Fruit fly (Drosophila melanogaster) whole organism, embryonic: ENCODE results near the gene CG31459.

ENCODE experiments used
- CG10366 ChIP-seq: fragments of 200-800 bp; sonication (Bioruptor generic); IDR thresholded peaks from 2 replicates; pipeline ENCODE4 v1.3.6; 2022; ENCODE audit warnings: missing biosample characterization, missing genetic modification characterization
- CG12104 ChIP-seq: fragments of 200-800 bp; sonication (Bioruptor generic); optimal IDR thresholded peaks from 3 replicates; lab custom pipeline; 2016; ENCODE audit warnings: missing biosample characterization, missing genetic modification characterization
- CG13123 ChIP-seq: fragments of 200-800 bp; sonication (Bioruptor generic); optimal IDR thresholded peaks from 2 replicates; lab custom pipeline; 2016; ENCODE audit warnings: missing biosample characterization, missing genetic modification characterization
- CG13287 ChIP-seq: fragments of 200-800 bp; sonication (Bioruptor generic); IDR thresholded peaks from 2 replicates; pipeline ENCODE4 v1.3.6; 2022; ENCODE audit warnings: missing biosample characterization, missing genetic modification characterization; ENCODE audit not compliant: partially characterized antibody
- CG14441 ChIP-seq: fragments of 200-800 bp; sonication (Bioruptor generic); IDR thresholded peaks from 2 replicates; pipeline ENCODE4 v1.3.6; 2022; ENCODE audit warnings: missing biosample characterization, missing genetic modification characterization
- CG14710 ChIP-seq: fragments of 200-800 bp; sonication (Bioruptor generic); optimal IDR thresholded peaks from 3 replicates; lab custom pipeline; 2019; ENCODE audit warnings: missing biosample characterization, mild to moderate bottlenecking, missing genetic modification characterization, moderate library complexity
- CG14965 ChIP-seq: fragments of 200-800 bp; sonication (Bioruptor generic); optimal IDR thresholded peaks from 2 replicates; lab custom pipeline; 2016; ENCODE audit warnings: missing biosample characterization, missing genetic modification characterization, borderline replicate concordance
- CG15073 ChIP-seq: fragments of 200-800 bp; sonication (Bioruptor generic); optimal IDR thresholded peaks from 2 replicates; lab custom pipeline; 2016; ENCODE audit warnings: missing biosample characterization, missing genetic modification characterization
- CG15514 ChIP-seq: fragments of 200-800 bp; sonication (Bioruptor generic); optimal IDR thresholded peaks from 3 replicates; lab custom pipeline; 2017; ENCODE audit warnings: missing biosample characterization, missing genetic modification characterization, mild to moderate bottlenecking, moderate library complexity, missing genetic modification reagents
- CG17568 ChIP-seq: fragments of 200-800 bp; sonication (Bioruptor generic); optimal IDR thresholded peaks from 2 replicates; lab custom pipeline; 2018; ENCODE audit warnings: missing biosample characterization, mild to moderate bottlenecking, missing genetic modification characterization, moderate library complexity
- CG1792 ChIP-seq: fragments of 200-800 bp; sonication (Bioruptor generic); optimal IDR thresholded peaks from 2 replicates; lab custom pipeline; 2016; ENCODE audit warnings: missing biosample characterization, missing genetic modification characterization
- CG18619 ChIP-seq: fragments of 200-800 bp; sonication (Bioruptor generic); optimal IDR thresholded peaks from 3 replicates; lab custom pipeline; 2017; ENCODE audit warnings: missing biosample characterization, mild to moderate bottlenecking, missing genetic modification characterization
- CG2129 ChIP-seq: fragments of 200-800 bp; sonication (Bioruptor generic); IDR thresholded peaks from 2 replicates; pipeline ENCODE4 v1.3.6; 2022; ENCODE audit warnings: missing biosample characterization, missing genetic modification characterization; ENCODE audit not compliant: partially characterized antibody
- CG3995 ChIP-seq: fragments of 200-800 bp; sonication (Bioruptor generic); optimal IDR thresholded peaks from 3 replicates; lab custom pipeline; 2016; ENCODE audit warnings: missing biosample characterization, missing genetic modification characterization
- CG42726 ChIP-seq: fragments of 200-800 bp; sonication (Bioruptor generic); IDR thresholded peaks from 2 replicates; pipeline ENCODE4 v1.3.6; 2022; ENCODE audit warnings: missing biosample characterization, missing genetic modification characterization; ENCODE audit not compliant: partially characterized antibody
- CG5953 ChIP-seq: fragments of 200-800 bp; sonication (Bioruptor generic); IDR thresholded peaks from 2 replicates; pipeline ENCODE4 v1.3.6; 2022; ENCODE audit warnings: missing biosample characterization, missing genetic modification characterization
- CG6813 ChIP-seq: fragments of 200-800 bp; sonication (Bioruptor generic); optimal IDR thresholded peaks from 2 replicates; lab custom pipeline; 2017; ENCODE audit warnings: missing biosample characterization, missing genetic modification characterization, mild to moderate bottlenecking, moderate library complexity, missing genetic modification reagents
- CG7372 ChIP-seq: fragments of 200-800 bp; sonication (Bioruptor generic); IDR thresholded peaks from 2 replicates; pipeline ENCODE4 v1.3.6; 2022; ENCODE audit warnings: missing biosample characterization, missing genetic modification characterization
- CG8478 ChIP-seq: fragments of >200 bp; optimal IDR thresholded peaks from 2 replicates; lab custom pipeline; 2018
- CG9437 ChIP-seq: fragments of 200-800 bp; sonication (Bioruptor generic); optimal IDR thresholded peaks from 2 replicates; lab custom pipeline; 2018; ENCODE audit warnings: missing biosample characterization, mild to moderate bottlenecking, missing genetic modification characterization
- CG9876 ChIP-seq: fragments of 200-800 bp; sonication (Bioruptor generic); optimal IDR thresholded peaks from 2 replicates; lab custom pipeline; 2016; ENCODE audit warnings: missing biosample characterization, missing genetic modification characterization
- CoRest ChIP-seq: fragments of 200-800 bp; sonication (Bioruptor generic); optimal IDR thresholded peaks from 3 replicates; lab custom pipeline; 2018; ENCODE audit warnings: missing biosample characterization, mild to moderate bottlenecking, missing genetic modification characterization, moderate library complexity
- Dbx ChIP-seq: fragments of 200-800 bp; sonication (Bioruptor generic); IDR thresholded peaks from 3 replicates; pipeline ENCODE4 v1.3.6; 2022; ENCODE audit warnings: missing biosample characterization, missing genetic modification characterization
- Dip2 ChIP-seq: fragments of 200-800 bp; sonication (Bioruptor generic); IDR thresholded peaks from 2 replicates; pipeline ENCODE4 v1.3.6; 2022; ENCODE audit warnings: missing biosample characterization, missing genetic modification characterization
- Fer1 ChIP-seq: fragments of 200-800 bp; sonication (Bioruptor generic); optimal IDR thresholded peaks from 2 replicates; lab custom pipeline; 2017; ENCODE audit warnings: missing biosample characterization, mild to moderate bottlenecking, missing genetic modification characterization
- H2.0 ChIP-seq: fragments of 200-800 bp; sonication (Bioruptor generic); IDR thresholded peaks from 2 replicates; pipeline ENCODE4 v1.3.6; 2022; ENCODE audit warnings: missing biosample characterization, missing genetic modification characterization
- HLH3B ChIP-seq: fragments of 200-800 bp; sonication (Bioruptor generic); IDR thresholded peaks from 2 replicates; pipeline ENCODE4 v1.3.6; 2022; ENCODE audit warnings: missing biosample characterization, missing genetic modification characterization
- HLHmδ ChIP-seq: fragments of 200-800 bp; sonication (Bioruptor generic); optimal IDR thresholded peaks from 2 replicates; lab custom pipeline; 2018; ENCODE audit warnings: missing biosample characterization, mild to moderate bottlenecking, missing genetic modification characterization, moderate library complexity
- Hr3 ChIP-seq: fragments of 200-800 bp; sonication (Bioruptor generic); optimal IDR thresholded peaks from 3 replicates; lab custom pipeline; 2016; ENCODE audit warnings: missing biosample characterization, missing genetic modification characterization
- Lim3 ChIP-seq: fragments of 200-800 bp; sonication (Bioruptor generic); IDR thresholded peaks from 2 replicates; pipeline ENCODE4 v1.3.6; 2022; ENCODE audit warnings: missing biosample characterization, missing genetic modification characterization
- Meics ChIP-seq: fragments of 200-800 bp; sonication (Bioruptor generic); optimal IDR thresholded peaks from 2 replicates; lab custom pipeline; 2017; ENCODE audit warnings: missing biosample characterization, mild to moderate bottlenecking, missing genetic modification characterization
- Oli ChIP-seq: fragments of 200-800 bp; sonication (Bioruptor generic); optimal IDR thresholded peaks from 2 replicates; lab custom pipeline; 2018; ENCODE audit warnings: missing biosample characterization, mild to moderate bottlenecking, missing genetic modification characterization, moderate library complexity
- Scr ChIP-seq: fragments of 200-800 bp; sonication (Bioruptor generic); IDR thresholded peaks from 2 replicates; pipeline ENCODE4 v1.3.6; 2022; ENCODE audit warnings: missing biosample characterization, missing genetic modification characterization; ENCODE audit not compliant: partially characterized antibody
- Six4 ChIP-seq: fragments of 200-800 bp; sonication (Bioruptor generic); optimal IDR thresholded peaks from 2 replicates; lab custom pipeline; 2016; ENCODE audit warnings: missing biosample characterization, missing genetic modification characterization
- Tbp ChIP-seq: fragments of >200 bp; optimal IDR thresholded peaks from 2 replicates; lab custom pipeline; 2018; ENCODE audit warnings: missing biosample characterization, missing genetic modification characterization
- Xrp1 ChIP-seq: fragments of 200-800 bp; sonication (Bioruptor generic); IDR thresholded peaks from 2 replicates; pipeline ENCODE4 v1.3.6; 2022; ENCODE audit warnings: missing biosample characterization, missing genetic modification characterization
- ash1 ChIP-seq: fragments of 200-800 bp; sonication (Bioruptor generic); optimal IDR thresholded peaks from 2 replicates; lab custom pipeline; 2018; ENCODE audit warnings: missing biosample characterization, mild to moderate bottlenecking, missing genetic modification characterization
- exex ChIP-seq: fragments of 200-800 bp; sonication (Bioruptor generic); optimal IDR thresholded peaks from 4 replicates; lab custom pipeline; 2018; ENCODE audit warnings: missing biosample characterization, mild to moderate bottlenecking, missing genetic modification characterization, moderate library complexity
- h ChIP-seq: fragments of >200 bp; optimal IDR thresholded peaks from 2 replicates; lab custom pipeline; 2017
- hb ChIP-seq: fragments of 200-800 bp; sonication (Bioruptor generic); IDR thresholded peaks from 3 replicates; pipeline ENCODE4 v1.3.6; 2022; ENCODE audit warnings: missing biosample characterization, missing genetic modification characterization; ENCODE audit not compliant: partially characterized antibody
- jumu ChIP-seq: fragments of 200-800 bp; sonication (Bioruptor generic); optimal IDR thresholded peaks from 3 replicates; lab custom pipeline; 2016; ENCODE audit warnings: missing biosample characterization, missing genetic modification characterization
- klu ChIP-seq: fragments of 200-800 bp; sonication (Bioruptor generic); IDR thresholded peaks from 2 replicates; pipeline ENCODE4 v1.3.6; 2022; ENCODE audit warnings: missing biosample characterization, missing genetic modification characterization
- lmd ChIP-seq: fragments of 200-800 bp; sonication (Bioruptor generic); IDR thresholded peaks from 2 replicates; pipeline ENCODE4 v1.3.6; 2022; ENCODE audit warnings: missing biosample characterization, missing genetic modification characterization
- row ChIP-seq: fragments of 200-800 bp; sonication (Bioruptor generic); IDR thresholded peaks from 3 replicates; pipeline ENCODE4 v1.3.6; 2022; ENCODE audit warnings: missing biosample characterization, missing genetic modification characterization
- ssp ChIP-seq: fragments of 200-800 bp; sonication (Bioruptor generic); IDR thresholded peaks from 2 replicates; pipeline ENCODE4 v1.3.6; 2022; ENCODE audit warnings: missing biosample characterization, missing genetic modification characterization
- tll ChIP-seq, 2 experiments: fragments of 200-800 bp in 1 of 2; fragments of >200 bp in 1 of 2; sonication (Bioruptor generic) in 1 of 2; optimal IDR thresholded peaks; 2 replicates each; lab custom pipeline; 2017 to 2019; ENCODE audit warnings: missing biosample characterization in 2 of 2, missing genetic modification characterization in 2 of 2, mild to moderate bottlenecking in 1 of 2, moderate library complexity in 1 of 2
- twi ChIP-seq: fragments of 200-800 bp; optimal IDR thresholded peaks from 2 replicates; lab custom pipeline; 2019; ENCODE audit warnings: missing biosample characterization, mild to moderate bottlenecking, missing genetic modification characterization, moderate library complexity
- unpg ChIP-seq: fragments of 200-800 bp; sonication (Bioruptor generic); optimal IDR thresholded peaks from 3 replicates; lab custom pipeline; 2018; ENCODE audit warnings: missing biosample characterization, mild to moderate bottlenecking, missing genetic modification characterization, moderate library complexity
- vvl ChIP-seq: fragments of 200-800 bp; sonication (Bioruptor generic); IDR thresholded peaks from 2 replicates; pipeline ENCODE4 v1.3.6; 2022; ENCODE audit warnings: missing biosample characterization, missing genetic modification characterization

The CG31459 gene

DNA sequence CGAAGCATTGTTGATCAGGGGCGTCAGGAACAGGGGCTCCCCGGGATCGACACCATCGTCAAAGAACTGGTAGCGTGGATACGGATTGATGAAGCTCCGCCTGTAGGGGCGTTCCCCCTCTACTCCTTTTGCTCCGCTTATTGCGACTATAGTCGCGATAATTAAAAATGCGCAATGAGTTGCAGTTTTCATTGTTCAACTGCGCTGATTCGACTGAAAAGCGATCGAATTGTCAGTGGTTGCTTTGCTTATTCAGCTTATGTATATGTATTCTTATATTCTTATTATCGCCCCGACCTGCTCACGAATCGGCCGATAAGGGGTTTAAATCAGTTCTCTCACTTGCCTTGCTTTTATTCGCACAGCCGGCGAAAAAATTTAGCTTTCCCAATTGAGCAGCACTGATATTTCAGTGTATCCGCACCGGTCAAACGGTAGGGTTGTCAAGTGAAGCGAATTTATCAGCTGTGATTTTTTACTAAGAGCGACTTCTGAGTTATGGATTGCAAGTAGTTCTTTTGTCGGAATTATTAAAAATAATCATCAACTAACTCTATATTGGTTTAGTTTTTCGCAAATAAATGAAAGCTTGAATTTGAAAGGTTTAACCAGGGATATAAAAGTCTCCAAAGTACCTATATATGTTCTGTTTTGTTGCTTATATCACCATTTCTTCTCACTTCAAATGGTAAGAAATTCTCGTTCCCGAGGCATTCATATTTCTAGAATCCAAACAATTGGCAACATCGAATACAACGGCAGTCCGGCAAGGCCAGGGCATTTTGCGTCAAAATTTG is 23.5 kb downstream of the CG31459 start, which contains the start of the genes CG4572 and CG4686 (continued):
- TF ChIP-seq CG9876 (GFP tag; lab: Kevin White, UChicago) = peak; percentile 58
- TF ChIP-seq Six4 = peak; percentile 57
- peak; percentile 68 for TF ChIP-seq HLH3B (GFP tag; lab: Robert Waterston, UW)
- peak; percentile 51 for TF ChIP-seq exex
- peak; percentile 97 for TF ChIP-seq CG3995
- TF ChIP-seq CG8478 = no peak
- peak; percentile 78 for TF ChIP-seq ssp (GFP tag; lab: Robert Waterston, UW)
- peak; percentile 89 for TF ChIP-seq row
- TF ChIP-seq CG18619 (GFP tag; lab: Kevin White, UChicago) = peak; percentile 68
- peak; percentile 99 for TF ChIP-seq CG14710 (tag; lab: Kevin White, UChicago)
- TF ChIP-seq unpg (GFP tag; lab: Kevin White, UChicago) = peak; percentile 68
- TF ChIP-seq jumu = peak; percentile 65
- peak; percentile 70 for TF ChIP-seq Oli (tag; lab: Kevin White, UChicago)
- no peak for TF ChIP-seq ash1 (GFP tag; lab: Kevin White, UChicago)
- TF ChIP-seq Fer1 (GFP tag; lab: Kevin White, UChicago) = peak; percentile 75
- peak; percentile 67 for TF ChIP-seq CG12104 (GFP tag; lab: Kevin White, UChicago)
- peak; percentile 81 for TF ChIP-seq Meics (GFP tag; lab: Kevin White, UChicago)
- no peak for TF ChIP-seq CG17568 (GFP tag; lab: Kevin White, UChicago)
- no peak for TF ChIP-seq Tbp (GFP tag; lab: Kevin White, UChicago)
- peak; percentile 91 for TF ChIP-seq CG15514 (GFP tag; lab: Kevin White, UChicago)
- peak; percentile 72 for TF ChIP-seq Hr3 (GFP tag; lab: Kevin White, UChicago)
- TF ChIP-seq CG5953 = no peak
- TF ChIP-seq Lim3 (GFP tag; lab: Robert Waterston, UW) = no peak
- peak in 1 of 2 experiments; percentile 13 for TF ChIP-seq tll (GFP tag; optimal IDR thresholded peaks at IDR 0.05; lab: Kevin White, UChicago)
- TF ChIP-seq Scr (GFP tag; lab: Robert Waterston, UW) = peak; percentile 37; the same call in 1 of the 2 replicates
- no peak for TF ChIP-seq CG14965
- TF ChIP-seq vvl (GFP tag; lab: Robert Waterston, UW) = peak; percentile 71; the same call in 1 of the 2 replicates
- no peak for TF ChIP-seq hb (GFP tag; lab: Robert Waterston, UW)
- peak; percentile 62; the same call in 2 of the 3 replicates for TF ChIP-seq Dbx (GFP tag; lab: Robert Waterston, UW)
- peak; percentile 31 for TF ChIP-seq CG6813 (GFP tag; lab: Kevin White, UChicago)
- peak; percentile 71 for TF ChIP-seq Xrp1 (GFP tag; lab: Robert Waterston, UW)
- TF ChIP-seq CG9437 = peak; percentile 74
- TF ChIP-seq H2.0 = no peak; the same call in 1 of the 2 replicates
- peak; percentile 75; the same call in 1 of the 2 replicates for TF ChIP-seq klu (GFP tag; lab: Robert Waterston, UW)
- no peak for TF ChIP-seq HLHmδ
- no peak for TF ChIP-seq CG2129 (GFP tag; lab: Robert Waterston, UW)
- peak; percentile 66 for TF ChIP-seq twi (tag; lab: Kevin White, UChicago)
- no peak for TF ChIP-seq CG15073 (GFP tag; lab: Kevin White, UChicago)
- peak; percentile 82 for TF ChIP-seq CG7372 (GFP tag; lab: Robert Waterston, UW)
- no peak for TF ChIP-seq CG42726
- peak; percentile 76 for TF ChIP-seq CG14441 (GFP tag; lab: Robert Waterston, UW)
- peak; percentile 61 for TF ChIP-seq CG10366 (GFP tag; lab: Robert Waterston, UW)
- TF ChIP-seq Dip2 (GFP tag; lab: Robert Waterston, UW) = no peak
- peak; percentile 83 for TF ChIP-seq lmd (GFP tag; lab: Robert Waterston, UW)
- TF ChIP-seq CG13287 (GFP tag; lab: Robert Waterston, UW) = peak; percentile 58; the same call in 1 of the 2 replicates
- peak; percentile 34 for TF ChIP-seq CG13123
- TF ChIP-seq CoRest (tag; lab: Kevin White, UChicago) = peak; percentile 85
- TF ChIP-seq h (lab: Kevin White, UChicago) = no peak
- peak; percentile 36 for TF ChIP-seq CG1792 (GFP tag; lab: Kevin White, UChicago)
